Fruit fly (Drosophila melanogaster) whole organism, adult: Measurements from ENCODE around the gene CG9776.
A peak's percentile ranks its signal among the peaks of the same experiment; 100 is the strongest.

ENCODE experiments used
- CG11617 ChIP-seq: fragments of 200-800 bp; sonication (Bioruptor generic); optimal IDR thresholded peaks from 2 replicates; lab custom pipeline; 2017; ENCODE audit warnings: mild to moderate bottlenecking, missing biosample characterization, missing genetic modification reagents, missing genetic modification characterization
- CG12768 ChIP-seq: fragments of 200-800 bp; sonication (Bioruptor generic); optimal IDR thresholded peaks from 2 replicates; lab custom pipeline; 2017; ENCODE audit warnings: missing biosample characterization, missing genetic modification characterization, mild to moderate bottlenecking, moderate library complexity, missing genetic modification reagents
- CG14711 ChIP-seq: fragments of 200-800 bp; sonication (Bioruptor generic); optimal IDR thresholded peaks from 2 replicates; lab custom pipeline; 2018; ENCODE audit warnings: missing biosample characterization, mild to moderate bottlenecking, missing genetic modification characterization, moderate library complexity
- CG1620 ChIP-seq: fragments of 200-800 bp; sonication (Bioruptor generic); optimal IDR thresholded peaks from 2 replicates; lab custom pipeline; 2016; ENCODE audit warnings: missing biosample characterization, missing genetic modification characterization
- CG33017 ChIP-seq: fragments of 200-800 bp; sonication (Bioruptor generic); optimal IDR thresholded peaks from 2 replicates; lab custom pipeline; 2018; ENCODE audit warnings: missing biosample characterization, mild to moderate bottlenecking, missing genetic modification characterization, moderate library complexity
- CG5204 ChIP-seq: fragments of 200-800 bp; sonication (Bioruptor generic); optimal IDR thresholded peaks from 2 replicates; lab custom pipeline; 2016; ENCODE audit warnings: missing biosample characterization, missing genetic modification characterization
- CG7045 ChIP-seq: fragments of 200-800 bp; sonication (Bioruptor generic); optimal IDR thresholded peaks from 2 replicates; lab custom pipeline; 2017; ENCODE audit warnings: missing biosample characterization, mild to moderate bottlenecking, missing genetic modification characterization
- CG7101 ChIP-seq: fragments of 200-800 bp; sonication (Bioruptor generic); optimal IDR thresholded peaks from 2 replicates; lab custom pipeline; 2018; ENCODE audit warnings: missing biosample characterization, mild to moderate bottlenecking, missing genetic modification characterization, moderate library complexity
- Clk ChIP-seq: fragments of 200-800 bp; sonication (Bioruptor generic); optimal IDR thresholded peaks from 2 replicates; lab custom pipeline; 2017; ENCODE audit warnings: missing biosample characterization, missing genetic modification characterization
- Crg-1 ChIP-seq: fragments of 200-800 bp; sonication (Bioruptor generic); optimal IDR thresholded peaks from 2 replicates; lab custom pipeline; 2016; ENCODE audit warnings: missing biosample characterization, missing genetic modification characterization
- Hr96 ChIP-seq: fragments of 200-800 bp; sonication (Bioruptor generic); optimal IDR thresholded peaks from 2 replicates; lab custom pipeline; 2016; ENCODE audit warnings: missing biosample characterization, missing genetic modification characterization
- Mnt ChIP-seq: fragments of 200-800 bp; sonication (Bioruptor generic); optimal IDR thresholded peaks from 2 replicates; lab custom pipeline; 2016; ENCODE audit warnings: missing biosample characterization, mild to moderate bottlenecking, missing genetic modification characterization
- bab1 ChIP-seq: fragments of 200-800 bp; sonication (Bioruptor generic); optimal IDR thresholded peaks from 3 replicates; lab custom pipeline; 2019; ENCODE audit warnings: missing biosample characterization, mild to moderate bottlenecking, missing genetic modification characterization, moderate library complexity
- cic ChIP-seq: fragments of 200-800 bp; sonication (Bioruptor generic); optimal IDR thresholded peaks from 2 replicates; lab custom pipeline; 2017; ENCODE audit warnings: missing biosample characterization, mild to moderate bottlenecking, missing genetic modification characterization, moderate library complexity
- cnc ChIP-seq, 2 experiments: fragments of >200 bp; optimal IDR thresholded peaks; 2 replicates each; lab custom pipeline; 2017
- kay ChIP-seq: fragments of 200-800 bp; sonication (Bioruptor generic); peaks from one replicate; lab custom pipeline; 2016; ENCODE audit warnings: missing biosample characterization, missing genetic modification characterization, borderline replicate concordance
- ovo ChIP-seq: fragments of 200-800 bp; sonication (Bioruptor generic); optimal IDR thresholded peaks from 2 replicates; lab custom pipeline; 2016; ENCODE audit warnings: missing biosample characterization, missing genetic modification characterization
- pad ChIP-seq: fragments of 200-800 bp; sonication (Bioruptor generic); optimal IDR thresholded peaks from 3 replicates; lab custom pipeline; 2017; ENCODE audit warnings: missing biosample characterization, missing genetic modification characterization, mild to moderate bottlenecking, moderate library complexity, missing genetic modification reagents
- tj ChIP-seq: fragments of 200-800 bp; sonication (Bioruptor generic); optimal IDR thresholded peaks from 3 replicates; lab custom pipeline; 2017; ENCODE audit warnings: missing biosample characterization, mild to moderate bottlenecking, missing genetic modification characterization, moderate library complexity
- toe ChIP-seq: fragments of 200-800 bp; sonication (Bioruptor generic); optimal IDR thresholded peaks from 2 replicates; lab custom pipeline; 2016; ENCODE audit warnings: missing biosample characterization, missing genetic modification characterization

CG9776 gene

dm6 chr3R:4333964-4334363, at the start of gene CG9776:
Gene CG9776, minus strand, starts transcription at chr3R:4334071.
- TF ChIP-seq toe (GFP tag; lab: Kevin White, UChicago) (peak; percentile 59), CG5204 (no peak), Clk (GFP tag; lab: Kevin White, UChicago) (peak; percentile 6), bab1 (peak; percentile 61), CG14711 (tag; lab: Kevin White, UChicago) (no peak), cnc (optimal IDR thresholded peaks at IDR 0.05; lab: Kevin White, UChicago) (no peak), ovo (GFP tag; lab: Kevin White, UChicago) (no peak), Hr96 (GFP tag; lab: Kevin White, UChicago) (peak; percentile 47), CG33017 (no peak), tj (peak; percentile 53), Mnt (GFP tag; lab: Kevin White, UChicago) (peak; percentile 43), CG1620 (peak; percentile 48), CG11617 (peak; percentile 28), CG7045 (GFP tag; lab: Kevin White, UChicago) (peak; percentile 23), CG7101 (tag; lab: Kevin White, UChicago) (peak; percentile 55), pad (GFP tag; lab: Kevin White, UChicago) (no peak), cic (no peak), Crg-1 (GFP tag; lab: Kevin White, UChicago) (peak; percentile 50), CG12768 (GFP tag; lab: Kevin White, UChicago) (peak; percentile 11), kay (GFP tag; lab: Kevin White, UChicago) (no peak)

dm6 chr3R:4382165-4382564, 48.3 kb upstream of the CG9776 start:
- TF ChIP-seq cic = no peak
- TF ChIP-seq cnc (optimal IDR thresholded peaks at IDR 0.05; lab: Kevin White, UChicago) = no peak
- TF ChIP-seq toe (GFP tag; lab: Kevin White, UChicago) = no peak
- no peak for TF ChIP-seq kay (GFP tag; lab: Kevin White, UChicago)
- TF ChIP-seq CG7045 (GFP tag; lab: Kevin White, UChicago) = no peak
- no peak for TF ChIP-seq Mnt (GFP tag; lab: Kevin White, UChicago)
- TF ChIP-seq CG14711 (tag; lab: Kevin White, UChicago) = no peak
- no peak for TF ChIP-seq CG11617
- TF ChIP-seq CG1620 = no peak
- TF ChIP-seq Crg-1 (GFP tag; lab: Kevin White, UChicago) = no peak
- no peak for TF ChIP-seq CG12768 (GFP tag; lab: Kevin White, UChicago)
- TF ChIP-seq CG33017 = no peak
- TF ChIP-seq bab1 = no peak
- no peak for TF ChIP-seq pad (GFP tag; lab: Kevin White, UChicago)
- TF ChIP-seq CG7101 (tag; lab: Kevin White, UChicago) = no peak
- TF ChIP-seq Hr96 (GFP tag; lab: Kevin White, UChicago) = no peak
- TF ChIP-seq tj = no peak
- TF ChIP-seq Clk (GFP tag; lab: Kevin White, UChicago) = no peak
- TF ChIP-seq ovo (GFP tag; lab: Kevin White, UChicago) = no peak
- no peak for TF ChIP-seq CG5204

dm6 chr3R:4381079-4381919, 47.4 kb upstream of the CG9776 start, which contains the start of gene Cont:
Gene Cont, plus strand, starts transcription at chr3R:4381306.
- TF ChIP-seq CG1620 (peak; percentile 41), Mnt (GFP tag; lab: Kevin White, UChicago) (peak; percentile 43), Crg-1 (GFP tag; lab: Kevin White, UChicago) (peak; percentile 26), CG7045 (GFP tag; lab: Kevin White, UChicago) (no peak), CG7101 (tag; lab: Kevin White, UChicago) (peak; percentile 30), cic (peak; percentile 8), CG11617 (peak; percentile 15), bab1 (peak; percentile 62), CG12768 (GFP tag; lab: Kevin White, UChicago) (no peak), CG33017 (no peak), Hr96 (GFP tag; lab: Kevin White, UChicago) (no peak), pad (GFP tag; lab: Kevin White, UChicago) (no peak), tj (peak; percentile 52)

- TF ChIP-seq Crg-1 (GFP tag; lab: Kevin White, UChicago) = peak; percentile 79
- TF ChIP-seq toe (GFP tag; lab: Kevin White, UChicago) = no peak
- no peak for TF ChIP-seq cnc (optimal IDR thresholded peaks at IDR 0.05; lab: Kevin White, UChicago)
- TF ChIP-seq CG7045 (GFP tag; lab: Kevin White, UChicago) = peak; percentile 27
- peak; percentile 71 for TF ChIP-seq CG7101 (tag; lab: Kevin White, UChicago)
- peak; percentile 92 for TF ChIP-seq Mnt (GFP tag; lab: Kevin White, UChicago)
- TF ChIP-seq Hr96 (GFP tag; lab: Kevin White, UChicago) = peak; percentile 63
- TF ChIP-seq cic = peak; percentile 95
- TF ChIP-seq CG11617 = peak; percentile 55
- TF ChIP-seq CG1620 = no peak
- TF ChIP-seq CG5204 = no peak
- TF ChIP-seq pad (GFP tag; lab: Kevin White, UChicago) = peak; percentile 96
- peak; percentile 89 for TF ChIP-seq kay (GFP tag; lab: Kevin White, UChicago)
- TF ChIP-seq bab1 = peak; percentile 78
- peak; percentile 29 for TF ChIP-seq tj
- peak; percentile 36 for TF ChIP-seq CG14711 (tag; lab: Kevin White, UChicago)
- TF ChIP-seq ovo (GFP tag; lab: Kevin White, UChicago) = peak; percentile 73
- TF ChIP-seq CG12768 (GFP tag; lab: Kevin White, UChicago) = peak; percentile 95
- no peak for TF ChIP-seq Clk (GFP tag; lab: Kevin White, UChicago)
- TF ChIP-seq CG33017 = peak; percentile 55
Measured at dm6 chr3R:4378363-4379354, 44.8 kb upstream of the CG9776 start, which contains the start of gene Sfxn1-3. Gene Sfxn1-3, plus strand, starts transcription at chr3R:4378600.
